Fruit fly (Drosophila melanogaster): ENCODE data around the gene Polr2C.

- no peak for TF ChIP-seq Dad (GFP tag; optimal IDR thresholded peaks at IDR 0.05)
- TF ChIP-seq CG10543 (GFP tag; optimal IDR thresholded peaks at IDR 0.05), result no peak
- TF ChIP-seq CG17385 (GFP tag; optimal IDR thresholded peaks at IDR 0.05), result no peak
- no peak for TF ChIP-seq Doc3 (GFP tag; IDR thresholded peaks at IDR 0.05; ENCODE audit: partially characterized antibody)
These were observed 8.9 kb downstream of the Polr2C start for dm6 chr2L:13842078-13842477.

Measured in whole organism, embryonic.